Fruit fly (Drosophila melanogaster): Measurements from ENCODE around the gene Cdc7.

dm6 chrX:6616771-6617170, 37.6 kb upstream of the Cdc7 start:
- TF ChIP-seq Myc (optimal IDR thresholded peaks at IDR 0.05) (no peak), Sin3A (optimal IDR thresholded peaks at IDR 0.05) (no peak), h (optimal IDR thresholded peaks at IDR 0.05) (no peak)
